Fruit fly (Drosophila melanogaster) Kc167 (cell line): ENCODE results near the gene GCS2beta.

Source experiments
- Myc ChIP-seq: fragments of >200 bp; optimal IDR thresholded peaks from 2 replicates; lab custom pipeline; 2017; ENCODE audit warnings: missing external identifiers
- h ChIP-seq: fragments of >200 bp; optimal IDR thresholded peaks from 3 replicates; lab custom pipeline; 2018; ENCODE audit warnings: missing external identifiers
- insv ChIP-seq: fragments of >200 bp; optimal IDR thresholded peaks from 3 replicates; lab custom pipeline; 2018; ENCODE audit warnings: missing external identifiers
- psq ChIP-seq: fragments of >200 bp; optimal IDR thresholded peaks from 2 replicates; lab custom pipeline; 2017; ENCODE audit warnings: missing external identifiers
- ttk ChIP-seq: sonication (Bioruptor generic); optimal IDR thresholded peaks from 2 replicates; lab custom pipeline; 2017; ENCODE audit warnings: missing external identifiers

dm6 chr2L:17466950-17467349 is 17.2 kb downstream of the GCS2beta start:
- TF ChIP-seq ttk (lab: Kevin White, UChicago) (no peak), h (lab: Kevin White, UChicago) (no peak), insv (lab: Kevin White, UChicago) (no peak), psq (lab: Kevin White, UChicago) (no peak), Myc (lab: Kevin White, UChicago) (no peak)
